Worm (Caenorhabditis elegans) whole organism, early embryonic: ENCODE measurements around the gene T02H6.11.

Source experiments
- F13C5.2 ChIP-seq: sonication (generic microtip); optimal IDR thresholded peaks from 2 replicates; lab custom pipeline; 2017; ENCODE audit warnings: mild to moderate bottlenecking, missing genetic modification characterization, inconsistent platforms, missing compliant biosample characterization
- aly-1 ChIP-seq: sonication (generic microtip); optimal IDR thresholded peaks from 2 replicates; lab custom pipeline; 2016; ENCODE audit warnings: missing genetic modification characterization, missing compliant biosample characterization
- ama-1 ChIP-seq: fragments of 150-350 bp; optimal IDR thresholded peaks from 2 replicates; lab custom pipeline; 2014
- ceh-13 ChIP-seq: fragments of 200-800 bp; sonication (Bioruptor generic); optimal IDR thresholded peaks from 2 replicates; lab custom pipeline; 2018; ENCODE audit warnings: mild to moderate bottlenecking, missing genetic modification characterization, missing compliant biosample characterization
- ceh-36 ChIP-seq: sonication (generic microtip); optimal IDR thresholded peaks from 2 replicates; lab custom pipeline; 2016; ENCODE audit warnings: missing genetic modification characterization, inconsistent platforms, missing compliant biosample characterization
- ets-7 ChIP-seq: sonication (generic microtip); optimal IDR thresholded peaks from 2 replicates; lab custom pipeline; 2016; ENCODE audit warnings: missing genotype, missing genetic modification characterization, missing compliant biosample characterization
- flt-1 ChIP-seq: fragments of 200-800 bp; sonication (Bioruptor generic); IDR thresholded peaks from 2 replicates; pipeline ENCODE4 v1.3.6; 2022; ENCODE audit warnings: missing genetic modification characterization, missing compliant biosample characterization
- hmg-4 ChIP-seq: fragments of 200-800 bp; sonication (Bioruptor generic); optimal IDR thresholded peaks from 2 replicates; lab custom pipeline; 2018; ENCODE audit warnings: mild to moderate bottlenecking, missing genetic modification characterization, missing compliant biosample characterization
- pes-1 ChIP-seq: fragments of 200-800 bp; sonication (Bioruptor generic); IDR thresholded peaks from 2 replicates; pipeline ENCODE4 v1.3.6; 2022; ENCODE audit warnings: missing genetic modification reagents, missing genetic modification characterization, missing compliant biosample characterization
- scrt-1 ChIP-seq: fragments of 200-800 bp; sonication (Bioruptor generic); IDR thresholded peaks from 2 replicates; pipeline ENCODE4 v1.3.6; 2022; ENCODE audit warnings: missing genetic modification characterization, missing compliant biosample characterization
- sea-1 ChIP-seq: fragments of 200-800 bp; sonication (Bioruptor generic); conservative IDR thresholded peaks from 2 replicates; pipeline ENCODE4 v1.3.6; 2022; ENCODE audit warnings: missing genetic modification characterization, missing compliant biosample characterization
- tbx-11 ChIP-seq: fragments of 200-800 bp; sonication (Bioruptor generic); IDR thresholded peaks from 2 replicates; pipeline ENCODE4 v1.3.6; 2022; ENCODE audit warnings: missing genetic modification characterization, missing compliant biosample characterization
- tbx-37 ChIP-seq: fragments of 200-800 bp; sonication (Bioruptor generic); conservative IDR thresholded peaks from 2 replicates; pipeline ENCODE4 v1.3.6; 2022; ENCODE audit warnings: missing genetic modification reagents, missing genetic modification characterization, missing compliant biosample characterization
- tra-4 ChIP-seq: sonication (generic microtip); optimal IDR thresholded peaks from 2 replicates; lab custom pipeline; 2017; ENCODE audit warnings: missing genetic modification characterization, missing compliant biosample characterization

DNA sequence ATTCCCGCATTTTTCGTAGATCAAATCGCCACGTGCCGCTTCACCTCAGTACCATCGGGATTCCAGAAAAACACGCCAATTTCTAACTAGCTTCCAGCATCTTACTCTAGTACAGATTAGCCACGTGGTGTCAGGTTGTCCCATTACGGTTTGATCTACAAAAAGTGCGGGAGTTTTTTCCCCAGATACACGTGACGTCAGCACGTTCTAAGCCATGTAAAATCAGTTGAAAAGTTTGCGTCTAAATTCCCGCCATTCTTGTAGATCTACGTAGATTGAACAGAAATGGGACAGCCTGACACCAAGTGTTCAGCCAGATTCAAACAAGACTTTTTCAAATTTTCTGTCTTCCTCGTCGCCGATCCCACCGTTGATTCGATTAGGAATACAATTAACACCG, 22.3 kb downstream of the T02H6.11 start, which contains the start of gene T02H6.9:
- TF ChIP-seq ama-1 (no peak), aly-1 (no peak), scrt-1 (GFP tag; lab: Robert Waterston, UW) (no peak), tbx-37 (GFP tag; lab: Robert Waterston, UW) (no peak), F13C5.2 (tag; lab: Kevin White, UChicago) (no peak), tbx-11 (GFP tag; lab: Robert Waterston, UW) (no peak), pes-1 (GFP tag; lab: Robert Waterston, UW) (no peak), ets-7 (tag; lab: Kevin White, UChicago) (no peak), tra-4 (tag; lab: Kevin White, UChicago) (no peak), flt-1 (no peak), ceh-36 (no peak), sea-1 (GFP tag; lab: Robert Waterston, UW) (no peak), ceh-13 (no peak), hmg-4 (no peak)
